Worm (Caenorhabditis elegans) whole organism, L4 larva: ENCODE results near the gene lis-1.

Source experiments
- D1046.2 ChIP-seq: fragments of 200-800 bp; sonication (Bioruptor generic); IDR thresholded peaks from 2 replicates; pipeline ENCODE4 v1.3.6; 2022; ENCODE audit warnings: missing genetic modification characterization, missing compliant biosample characterization
- F10B5.3 ChIP-seq: sonication (generic microtip); optimal IDR thresholded peaks from 2 replicates; lab custom pipeline; 2016; ENCODE audit warnings: mild to moderate bottlenecking, missing genetic modification characterization, missing compliant biosample characterization
- F26F4.8 ChIP-seq: fragments of 200-800 bp; sonication (Bioruptor generic); conservative IDR thresholded peaks from 2 replicates; pipeline ENCODE4 v1.3.6; 2022; ENCODE audit warnings: missing genetic modification characterization, missing compliant biosample characterization
- F37D6.2 ChIP-seq: sonication (generic microtip); optimal IDR thresholded peaks from 2 replicates; lab custom pipeline; 2016; ENCODE audit warnings: mild to moderate bottlenecking, missing genetic modification characterization, missing compliant biosample characterization
- F44E2.7 ChIP-seq: fragments of 200-800 bp; sonication (Bioruptor generic); IDR thresholded peaks from 2 replicates; pipeline ENCODE4 v2.1.2; 2022; ENCODE audit warnings: missing genetic modification characterization, missing compliant biosample characterization
- T26A8.4 ChIP-seq: fragments of 200-800 bp; sonication (Bioruptor generic); IDR thresholded peaks from 2 replicates; pipeline ENCODE4 v1.3.6; 2022; ENCODE audit warnings: missing genetic modification characterization, missing compliant biosample characterization
- ZK546.5 ChIP-seq, 2 experiments: sonication (generic microtip); optimal IDR thresholded peaks; 2 replicates each; lab custom pipeline; 2017; ENCODE audit warnings: missing biosample characterization in 2 of 2, missing genetic modification characterization in 2 of 2
- aly-2 ChIP-seq: sonication (generic microtip); optimal IDR thresholded peaks from 2 replicates; lab custom pipeline; 2018; ENCODE audit warnings: missing biosample characterization, missing genetic modification characterization
- ceh-28 ChIP-seq: fragments of 150-350 bp; optimal IDR thresholded peaks from 2 replicates; lab custom pipeline; 2014; ENCODE audit warnings: missing biosample characterization, missing genetic modification reagents, missing genetic modification characterization
- ceh-32 ChIP-seq: sonication (generic microtip); optimal IDR thresholded peaks from 2 replicates; lab custom pipeline; 2016; ENCODE audit warnings: mild to moderate bottlenecking, missing genetic modification characterization, missing compliant biosample characterization; ENCODE audit not compliant: poor library complexity
- ceh-44 ChIP-seq: fragments of 200-800 bp; sonication (Bioruptor generic); IDR thresholded peaks from 2 replicates; pipeline ENCODE4 v1.3.6; 2022; ENCODE audit warnings: missing genetic modification reagents, missing genetic modification characterization, missing compliant biosample characterization
- ceh-82 ChIP-seq: sonication (generic microtip); optimal IDR thresholded peaks from 2 replicates; lab custom pipeline; 2017; ENCODE audit warnings: missing biosample characterization, missing genetic modification characterization
- daf-16 ChIP-seq, 3 experiments: sonication (generic microtip); optimal IDR thresholded peaks; 2 replicates each; lab custom pipeline; 2016 to 2017; ENCODE audit warnings: missing genetic modification characterization in 3 of 3, missing genetic modification reagents in 3 of 3, mild to moderate bottlenecking in 2 of 3, missing compliant biosample characterization in 2 of 3, missing biosample characterization in 1 of 3, moderate library complexity in 1 of 3
- daf-19 ChIP-seq: fragments of 200-800 bp; sonication (Bioruptor generic); conservative IDR thresholded peaks from 2 replicates; pipeline ENCODE4 v1.3.6; 2022; ENCODE audit warnings: missing genetic modification characterization, missing compliant biosample characterization
- daf-8 ChIP-seq: fragments of 200-800 bp; sonication (Bioruptor generic); IDR thresholded peaks from 2 replicates; pipeline ENCODE4 v1.3.6; 2022; ENCODE audit warnings: missing genetic modification characterization, missing compliant biosample characterization
- dmd-9 ChIP-seq: fragments of 200-800 bp; sonication (Bioruptor generic); IDR thresholded peaks from 2 replicates; pipeline ENCODE4 v1.3.6; 2022; ENCODE audit warnings: missing genetic modification reagents, missing genetic modification characterization, missing compliant biosample characterization
- fkh-10 ChIP-seq: fragments of 150-350 bp; optimal IDR thresholded peaks from 2 replicates; lab custom pipeline; 2014; ENCODE audit warnings: missing biosample characterization, missing genetic modification reagents, missing genetic modification characterization
- fos-1 ChIP-seq: fragments of 150-350 bp; optimal IDR thresholded peaks from 2 replicates; lab custom pipeline; 2014; ENCODE audit warnings: missing biosample characterization, missing genetic modification characterization
- hmg-1.1 ChIP-seq: fragments of 200-800 bp; sonication (Bioruptor generic); IDR thresholded peaks from 2 replicates; pipeline ENCODE4 v1.3.6; 2022; ENCODE audit warnings: missing genetic modification reagents, missing genetic modification characterization, missing compliant biosample characterization
- lim-7 ChIP-seq: fragments of 200-800 bp; sonication (Bioruptor generic); IDR thresholded peaks from 2 replicates; pipeline ENCODE4 v1.3.6; 2022; ENCODE audit warnings: missing genetic modification characterization, missing compliant biosample characterization
- lin-1 ChIP-seq: fragments of 200-800 bp; sonication (Bioruptor generic); IDR thresholded peaks from 2 replicates; pipeline ENCODE4 v1.3.6; 2022; ENCODE audit warnings: missing genetic modification reagents, missing genetic modification characterization, missing compliant biosample characterization
- lin-15B ChIP-seq: fragments of 150-350 bp; sonication (generic microtip); optimal IDR thresholded peaks from 3 replicates; lab custom pipeline; 2014; ENCODE audit warnings: missing biosample characterization, missing genetic modification characterization
- lir-3 ChIP-seq: sonication (generic microtip); optimal IDR thresholded peaks from 2 replicates; lab custom pipeline; 2016; ENCODE audit warnings: mild to moderate bottlenecking, missing genetic modification characterization, missing compliant biosample characterization
- mdt-29 ChIP-seq: fragments of 200-800 bp; sonication (Bioruptor generic); IDR thresholded peaks from 2 replicates; pipeline ENCODE4 v1.3.6; 2022; ENCODE audit warnings: missing genetic modification reagents, missing genetic modification characterization, missing compliant biosample characterization
- mep-1 ChIP-seq: fragments of 150-350 bp; sonication (generic microtip); optimal IDR thresholded peaks from 3 replicates; lab custom pipeline; 2014; ENCODE audit warnings: missing biosample characterization, missing genetic modification characterization
- nhr-25 ChIP-seq: sonication (generic microtip); optimal IDR thresholded peaks from 2 replicates; lab custom pipeline; 2017; ENCODE audit warnings: missing genetic modification characterization, mild to moderate bottlenecking, missing compliant biosample characterization, antibody characterized with exemption, moderate library complexity, borderline replicate concordance; ENCODE audit not compliant: insufficient read depth
- nhr-48 ChIP-seq: sonication (generic microtip); optimal IDR thresholded peaks from 2 replicates; lab custom pipeline; 2016; ENCODE audit warnings: mild to moderate bottlenecking, missing genetic modification characterization, missing compliant biosample characterization
- nhr-76 ChIP-seq: fragments of 150-350 bp; optimal IDR thresholded peaks from 2 replicates; lab custom pipeline; 2014; ENCODE audit warnings: missing biosample characterization, missing genetic modification characterization
- nhr-77 ChIP-seq: fragments of 150-350 bp; optimal IDR thresholded peaks from 2 replicates; lab custom pipeline; 2014; ENCODE audit warnings: missing biosample characterization, missing genetic modification characterization
- pqm-1 ChIP-seq: sonication (generic microtip); optimal IDR thresholded peaks from 2 replicates; lab custom pipeline; 2017; ENCODE audit warnings: missing biosample characterization, missing genetic modification characterization
- saeg-2 ChIP-seq: fragments of 200-800 bp; sonication (Bioruptor generic); IDR thresholded peaks from 2 replicates; pipeline ENCODE4 v1.3.6; 2022; ENCODE audit warnings: missing genetic modification reagents, missing genetic modification characterization, missing compliant biosample characterization
- skn-1 ChIP-seq: fragments of 150-350 bp; optimal IDR thresholded peaks from 2 replicates; lab custom pipeline; 2014; ENCODE audit warnings: missing biosample characterization, missing genetic modification characterization
- snpc-4 ChIP-seq: fragments of 150-350 bp; optimal IDR thresholded peaks from 2 replicates; lab custom pipeline; 2014; ENCODE audit warnings: missing biosample characterization, missing genetic modification characterization
- spr-1 ChIP-seq: sonication (generic microtip); optimal IDR thresholded peaks from 2 replicates; lab custom pipeline; 2016; ENCODE audit warnings: mild to moderate bottlenecking, missing genetic modification characterization, missing compliant biosample characterization
- tra-1 ChIP-seq: fragments of 200-800 bp; sonication (Bioruptor generic); IDR thresholded peaks from 2 replicates; pipeline ENCODE4 v1.3.6; 2022; ENCODE audit warnings: missing genetic modification reagents, missing genetic modification characterization, missing compliant biosample characterization
- unc-39 ChIP-seq: sonication (generic microtip); optimal IDR thresholded peaks from 2 replicates; lab custom pipeline; 2017; ENCODE audit warnings: missing biosample characterization, missing genetic modification characterization
- unc-62 ChIP-seq, 3 experiments: fragments of 150-350 bp in 1 of 3; sonication (generic microtip); optimal IDR thresholded peaks in 2 of 3; peaks in 1 of 3; 1 replicate in 1 of 3; 2 replicates in 2 of 3; lab custom pipeline; 2014 to 2017; ENCODE audit warnings: missing biosample characterization in 3 of 3, missing genetic modification characterization in 3 of 3, missing genetic modification reagents in 3 of 3, missing genotype in 1 of 3
- vab-7 ChIP-seq: fragments of 200-800 bp; sonication (Bioruptor generic); IDR thresholded peaks from 2 replicates; pipeline ENCODE4 v1.3.6; 2022; ENCODE audit warnings: missing genetic modification reagents, missing genetic modification characterization, missing compliant biosample characterization
- zag-1 ChIP-seq: fragments of 150-350 bp; optimal IDR thresholded peaks from 2 replicates; lab custom pipeline; 2014; ENCODE audit warnings: missing biosample characterization, missing genetic modification characterization
- zfp-3 ChIP-seq: fragments of 200-800 bp; sonication (Bioruptor generic); conservative IDR thresholded peaks from 2 replicates; pipeline ENCODE4 v1.3.6; 2022; ENCODE audit warnings: missing genetic modification reagents, missing genetic modification characterization, missing compliant biosample characterization
- zip-11 ChIP-seq: fragments of 200-800 bp; sonication (Bioruptor generic); IDR thresholded peaks from 2 replicates; pipeline ENCODE4 v1.3.6; 2022; ENCODE audit warnings: missing genetic modification characterization, missing compliant biosample characterization
- ztf-7 ChIP-seq: fragments of 150-350 bp; optimal IDR thresholded peaks from 2 replicates; lab custom pipeline; 2014; ENCODE audit warnings: missing biosample characterization, missing genetic modification characterization

Gene lis-1

DNA sequence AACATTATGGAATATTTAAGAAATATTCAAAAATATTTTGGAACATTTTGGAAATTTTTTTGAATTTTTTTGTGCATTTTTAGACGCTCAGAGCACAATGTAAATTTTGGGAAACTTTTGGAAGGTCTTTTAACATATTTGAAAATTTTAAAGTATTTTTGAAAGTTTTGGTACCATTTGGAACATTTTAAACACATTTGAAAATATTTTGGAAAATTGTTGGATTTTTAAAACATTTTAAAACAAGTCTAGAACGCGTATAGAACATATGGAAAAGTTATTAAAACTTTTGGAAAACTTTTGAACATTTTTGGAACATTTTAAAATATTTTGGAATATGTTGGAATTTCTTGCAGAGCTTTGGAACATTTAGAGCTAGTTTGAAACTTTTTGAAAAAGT lies 42.8 kb downstream of the lis-1 start, which contains the start of gene sdz-20:
sdz-20 (plus strand) TSS at position 301 of the 400 bp plus-strand sequence.
- TF ChIP-seq nhr-25 (no peak), mep-1 (no peak), aly-2 (tag; lab: Kevin White, UChicago) (no peak), ZK546.5 (tag; optimal IDR thresholded peaks at IDR 0.05; lab: Kevin White, UChicago) (no peak), tra-1 (GFP tag; lab: Robert Waterston, UW) (no peak), pqm-1 (tag; lab: Kevin White, UChicago) (no peak), fos-1 (tag; lab: Kevin White, UChicago) (no peak), nhr-76 (tag; lab: Kevin White, UChicago) (no peak), unc-62 (GFP tag; optimal IDR thresholded peaks at IDR 0.05 in 1 of 2; lab: Kevin White, UChicago) (no peak), unc-62 (tag; optimal IDR thresholded peaks at IDR 0.05; lab: Kevin White, UChicago) (no peak), lir-3 (tag; lab: Kevin White, UChicago) (no peak), F10B5.3 (tag; lab: Kevin White, UChicago) (no peak), hmg-1.1 (GFP tag; lab: Robert Waterston, UW) (no peak), ceh-44 (no peak), lim-7 (GFP tag; lab: Robert Waterston, UW) (no peak)

- TF ChIP-seq lin-1 = no peak
- TF ChIP-seq T26A8.4 = no peak
- TF ChIP-seq saeg-2 (GFP tag; lab: Robert Waterston, UW) = no peak
- no peak for TF ChIP-seq ztf-7 (tag; lab: Kevin White, UChicago)
- no peak for TF ChIP-seq pqm-1 (tag; lab: Kevin White, UChicago)
- no peak for TF ChIP-seq ceh-28 (tag; lab: Kevin White, UChicago)
- no peak for TF ChIP-seq F37D6.2 (tag; lab: Kevin White, UChicago)
- TF ChIP-seq mdt-29 = no peak
- TF ChIP-seq zfp-3 (GFP tag; lab: Robert Waterston, UW) = no peak
- no peak for TF ChIP-seq daf-19
- no peak for TF ChIP-seq zag-1 (tag; lab: Kevin White, UChicago)
- TF ChIP-seq daf-8 (GFP tag; lab: Robert Waterston, UW) = no peak
- TF ChIP-seq F26F4.8 (GFP tag; lab: Robert Waterston, UW) = no peak
- TF ChIP-seq F10B5.3 (tag; lab: Kevin White, UChicago) = no peak
- no peak for TF ChIP-seq snpc-4 (tag; lab: Kevin White, UChicago)
- no peak for TF ChIP-seq tra-1 (GFP tag; lab: Robert Waterston, UW)
- no peak for TF ChIP-seq D1046.2
- TF ChIP-seq daf-16 (GFP tag; optimal IDR thresholded peaks at IDR 0.05; lab: Kevin White, UChicago) = no peak
- no peak for TF ChIP-seq daf-16 (tag; optimal IDR thresholded peaks at IDR 0.05; lab: Kevin White, UChicago)
- TF ChIP-seq, all 104 proteins: peak for 0
Measured at ce11 chrIII:13328911-13329310, 47.6 kb downstream of the lis-1 start.

DNA sequence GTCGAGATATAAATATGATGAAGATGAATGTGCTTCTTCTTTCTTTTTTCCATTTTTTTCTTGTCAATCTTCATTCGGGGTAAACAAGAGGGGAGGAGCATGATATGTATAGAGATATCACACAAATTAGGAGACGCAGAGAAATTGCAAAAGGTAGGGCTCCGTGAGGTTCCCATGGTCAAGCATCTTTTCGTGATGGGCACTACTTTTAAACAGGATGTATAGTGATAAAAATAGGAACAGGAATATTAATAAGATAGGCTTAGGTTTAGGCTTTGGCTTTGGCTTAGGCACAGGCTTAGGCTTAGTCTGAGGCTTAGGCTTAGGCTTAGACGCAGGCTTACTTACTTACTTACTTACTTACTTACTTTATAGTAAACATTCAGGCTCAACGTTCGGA lies 51.8 kb downstream of the lis-1 start, which contains the start of gene F53A2.1:
F53A2.1 (minus strand) TSS at position 101 of the 400 bp plus-strand sequence.
- TF ChIP-seq nhr-25 = no peak
- no peak for TF ChIP-seq fkh-10 (GFP tag; lab: Kevin White, UChicago)
- TF ChIP-seq ztf-7 (tag; lab: Kevin White, UChicago) = no peak
- TF ChIP-seq ceh-32 = no peak
- TF ChIP-seq spr-1 (tag; lab: Kevin White, UChicago) = no peak
- no peak for TF ChIP-seq unc-39 (tag; lab: Kevin White, UChicago)

ce11 chrIII:13322578-13322977 lies 53.9 kb downstream of the lis-1 start, which contains the start of gene F53A2.11:
F53A2.11 (minus strand) TSS chrIII:13322678.
- no peak for TF ChIP-seq nhr-48
- no peak for TF ChIP-seq ceh-82
- TF ChIP-seq lin-15B (tag; lab: Kevin White, UChicago) = no peak
- no peak for TF ChIP-seq skn-1
- no peak for TF ChIP-seq F44E2.7 (GFP tag; lab: Robert Waterston, UW)
- no peak for TF ChIP-seq fkh-10 (GFP tag; lab: Kevin White, UChicago)
- no peak for TF ChIP-seq vab-7 (GFP tag; lab: Robert Waterston, UW)
- TF ChIP-seq saeg-2 (GFP tag; lab: Robert Waterston, UW) = no peak
- no peak for TF ChIP-seq ztf-7 (tag; lab: Kevin White, UChicago)
- TF ChIP-seq nhr-77 (tag; lab: Kevin White, UChicago) = no peak
- no peak for TF ChIP-seq zip-11
- TF ChIP-seq dmd-9 (GFP tag; lab: Robert Waterston, UW) = no peak
